Worm (Caenorhabditis elegans) whole organism, young adult: ENCODE data around the gene C07H4.1.

Experiments used
- B0019.2 ChIP-seq: fragments of 200-800 bp; sonication (Bioruptor generic); conservative IDR thresholded peaks from 2 replicates; pipeline ENCODE4 v1.3.6; 2022; ENCODE audit warnings: missing genetic modification reagents, missing genetic modification characterization, missing compliant biosample characterization
- B0336.3 ChIP-seq: fragments of 200-800 bp; sonication (Bioruptor generic); IDR thresholded peaks from 2 replicates; pipeline ENCODE4 v1.3.6; 2022; ENCODE audit warnings: missing genetic modification characterization, missing compliant biosample characterization
- D2030.7 ChIP-seq: fragments of 200-800 bp; sonication (Bioruptor generic); IDR thresholded peaks from 2 replicates; pipeline ENCODE4 v1.3.6; 2022; ENCODE audit warnings: missing genetic modification reagents, missing genetic modification characterization, missing compliant biosample characterization
- F22D6.2 ChIP-seq: sonication (generic microtip); optimal IDR thresholded peaks from 2 replicates; lab custom pipeline; 2016; ENCODE audit warnings: mild to moderate bottlenecking, missing genetic modification characterization, missing compliant biosample characterization
- F23B12.7 ChIP-seq: sonication (generic microtip); optimal IDR thresholded peaks from 2 replicates; lab custom pipeline; 2017; ENCODE audit warnings: missing genetic modification characterization, mild to moderate bottlenecking, missing compliant biosample characterization, antibody characterized with exemption, moderate library complexity; ENCODE audit not compliant: insufficient read depth
- F33H1.4 ChIP-seq: fragments of 200-800 bp; sonication (Bioruptor generic); IDR thresholded peaks from 2 replicates; pipeline ENCODE4 v1.3.6; 2022; ENCODE audit warnings: missing genetic modification reagents, missing genetic modification characterization, missing compliant biosample characterization
- F37B4.10 ChIP-seq: fragments of 200-800 bp; sonication (Bioruptor generic); IDR thresholded peaks from 2 replicates; pipeline ENCODE4 v1.3.6; 2022; ENCODE audit warnings: missing genetic modification characterization, missing compliant biosample characterization
- F39B2.1 ChIP-seq: fragments of 200-800 bp; sonication (Bioruptor generic); IDR thresholded peaks from 2 replicates; pipeline ENCODE4 v1.3.6; 2022; ENCODE audit warnings: missing genetic modification reagents, missing genetic modification characterization, missing compliant biosample characterization
- F55B11.4 ChIP-seq: sonication (generic microtip); optimal IDR thresholded peaks from 2 replicates; lab custom pipeline; 2016; ENCODE audit warnings: missing compliant biosample characterization, missing genetic modification characterization, borderline replicate concordance; ENCODE audit not compliant: insufficient read depth
- Y53F4B.3 ChIP-seq: fragments of 200-800 bp; sonication (Bioruptor generic); IDR thresholded peaks from 2 replicates; pipeline ENCODE4 v1.3.6; 2022; ENCODE audit warnings: missing genetic modification reagents, missing genetic modification characterization, missing compliant biosample characterization
- Y53G8AR.9 ChIP-seq: fragments of 200-800 bp; sonication (Bioruptor generic); conservative IDR thresholded peaks from 2 replicates; pipeline ENCODE4 v1.3.6; 2022; ENCODE audit warnings: missing genetic modification reagents, missing genetic modification characterization, missing compliant biosample characterization
- Y67H2A.10 ChIP-seq: fragments of 200-800 bp; sonication (Bioruptor generic); conservative IDR thresholded peaks from 2 replicates; pipeline ENCODE4 v1.3.6; 2022; ENCODE audit warnings: missing genetic modification reagents, missing genetic modification characterization, missing compliant biosample characterization
- ZK185.1 ChIP-seq: sonication (generic microtip); optimal IDR thresholded peaks from 2 replicates; lab custom pipeline; 2016; ENCODE audit warnings: mild to moderate bottlenecking, missing genetic modification characterization, missing compliant biosample characterization; ENCODE audit not compliant: poor library complexity, severe bottlenecking
- atf-7 ChIP-seq: sonication (generic microtip); optimal IDR thresholded peaks from 2 replicates; lab custom pipeline; 2017; ENCODE audit warnings: mild to moderate bottlenecking, missing genetic modification characterization, missing compliant biosample characterization
- attf-3 ChIP-seq: fragments of 200-800 bp; sonication (Bioruptor generic); conservative IDR thresholded peaks from 2 replicates; pipeline ENCODE4 v1.3.6; 2022; ENCODE audit warnings: missing genetic modification reagents, missing genetic modification characterization, missing compliant biosample characterization
- cebp-1 ChIP-seq, 2 experiments: fragments of 200-800 bp in 1 of 2; sonication (Bioruptor generic) in 1 of 2; sonication (generic microtip) in 1 of 2; IDR thresholded peaks in 1 of 2; optimal IDR thresholded peaks in 1 of 2; 2 replicates each; pipeline versions ENCODE4 v1.3.6 to Lab custom; 2017 to 2022; ENCODE audit warnings: missing compliant biosample characterization in 2 of 2, missing genetic modification characterization in 2 of 2, mild to moderate bottlenecking in 1 of 2, missing genetic modification reagents in 1 of 2, moderate library complexity in 1 of 2
- cebp-2 ChIP-seq: fragments of 200-800 bp; sonication (Bioruptor generic); IDR thresholded peaks from 2 replicates; pipeline ENCODE4 v1.3.6; 2022; ENCODE audit warnings: missing genetic modification characterization, missing compliant biosample characterization
- ceh-40 ChIP-seq: fragments of 200-800 bp; sonication (Bioruptor generic); IDR thresholded peaks from 2 replicates; pipeline ENCODE4 v1.3.6; 2022; ENCODE audit warnings: missing genetic modification characterization, missing compliant biosample characterization
- chd-7 ChIP-seq: sonication (generic microtip); optimal IDR thresholded peaks from 2 replicates; lab custom pipeline; 2016; ENCODE audit warnings: mild to moderate bottlenecking, missing genetic modification characterization, moderate library complexity, missing compliant biosample characterization
- dpff-1 ChIP-seq: sonication (generic microtip); optimal IDR thresholded peaks from 2 replicates; lab custom pipeline; 2017; ENCODE audit warnings: mild to moderate bottlenecking, missing genetic modification characterization, missing compliant biosample characterization
- efl-1 ChIP-seq: fragments of 150-350 bp; optimal IDR thresholded peaks from 2 replicates; lab custom pipeline; 2014; ENCODE audit warnings: missing biosample characterization, missing genetic modification reagents, missing genetic modification characterization
- egl-18 ChIP-seq: fragments of 200-800 bp; sonication (Bioruptor generic); IDR thresholded peaks from 2 replicates; pipeline ENCODE4 v1.3.6; 2022; ENCODE audit warnings: missing genetic modification reagents, missing genetic modification characterization, missing compliant biosample characterization
- egl-44 ChIP-seq: fragments of 200-800 bp; sonication (Bioruptor generic); IDR thresholded peaks from 2 replicates; pipeline ENCODE4 v1.3.6; 2022; ENCODE audit warnings: missing genetic modification reagents, missing genetic modification characterization, missing compliant biosample characterization
- egrh-3 ChIP-seq: fragments of 200-800 bp; sonication (Bioruptor generic); IDR thresholded peaks from 2 replicates; pipeline ENCODE4 v1.3.6; 2022; ENCODE audit warnings: missing genetic modification reagents, missing genetic modification characterization, missing compliant biosample characterization
- ekl-4 ChIP-seq: fragments of 200-800 bp; sonication (Bioruptor generic); IDR thresholded peaks from 2 replicates; pipeline ENCODE4 v1.3.6; 2022; ENCODE audit warnings: missing genetic modification reagents, missing genetic modification characterization, missing compliant biosample characterization
- ets-4 ChIP-seq: fragments of 200-800 bp; sonication (Bioruptor generic); optimal IDR thresholded peaks from 2 replicates; lab custom pipeline; 2018; ENCODE audit warnings: mild to moderate bottlenecking, missing genetic modification characterization, missing compliant biosample characterization
- gei-17 ChIP-seq: fragments of 200-800 bp; sonication (Bioruptor generic); optimal IDR thresholded peaks from 2 replicates; lab custom pipeline; 2018; ENCODE audit warnings: mild to moderate bottlenecking, missing genetic modification characterization, missing compliant biosample characterization
- him-1 ChIP-seq: sonication (generic microtip); optimal IDR thresholded peaks from 2 replicates; lab custom pipeline; 2016; ENCODE audit warnings: missing genotype, missing genetic modification reagents, missing genetic modification characterization, missing compliant biosample characterization
- hlh-12 ChIP-seq: sonication (generic microtip); optimal IDR thresholded peaks from 2 replicates; lab custom pipeline; 2016; ENCODE audit warnings: missing genetic modification characterization, missing compliant biosample characterization
- hsf-1 ChIP-seq: fragments of 200-800 bp; sonication (Bioruptor generic); IDR thresholded peaks from 2 replicates; pipeline ENCODE4 v1.3.6; 2022; ENCODE audit warnings: missing genetic modification reagents, missing genetic modification characterization, missing compliant biosample characterization
- lin-35 ChIP-seq, 3 experiments: fragments of 150-350 bp in 2 of 3; sonication (generic microtip) in 1 of 3; optimal IDR thresholded peaks; 2 replicates each; lab custom pipeline; 2014 to 2018; ENCODE audit warnings: missing biosample characterization in 3 of 3, missing genetic modification characterization in 3 of 3, missing genetic modification reagents in 3 of 3
- lir-1 ChIP-seq: fragments of 200-800 bp; sonication (Bioruptor generic); conservative IDR thresholded peaks from 2 replicates; pipeline ENCODE4 v1.3.6; 2022; ENCODE audit warnings: missing genetic modification reagents, missing genetic modification characterization, missing compliant biosample characterization
- madf-6 ChIP-seq: fragments of 200-800 bp; sonication (Bioruptor generic); IDR thresholded peaks from 2 replicates; pipeline ENCODE4 v1.3.6; 2022; ENCODE audit warnings: missing genetic modification reagents, missing genetic modification characterization, missing compliant biosample characterization
- mxl-1 ChIP-seq: sonication (generic microtip); optimal IDR thresholded peaks from 2 replicates; lab custom pipeline; 2016; ENCODE audit warnings: missing genetic modification characterization, missing compliant biosample characterization
- nhr-120 ChIP-seq: fragments of 200-800 bp; sonication (Bioruptor generic); IDR thresholded peaks from 2 replicates; pipeline ENCODE4 v1.3.6; 2022; ENCODE audit warnings: missing genetic modification characterization, missing compliant biosample characterization
- nhr-90 ChIP-seq: sonication (generic microtip); optimal IDR thresholded peaks from 2 replicates; lab custom pipeline; 2016; ENCODE audit warnings: missing genotype, mild to moderate bottlenecking, missing genetic modification characterization, missing compliant biosample characterization
- pha-4 ChIP-seq: fragments of 150-350 bp; sonication (generic microtip); optimal IDR thresholded peaks from 2 replicates; lab custom pipeline; 2014; ENCODE audit warnings: missing biosample characterization, missing genetic modification reagents, missing genetic modification characterization
- sdz-38 ChIP-seq: sonication (generic microtip); optimal IDR thresholded peaks from 2 replicates; lab custom pipeline; 2016; ENCODE audit warnings: missing genotype, missing genetic modification characterization, missing compliant biosample characterization
- snpc-1.1 ChIP-seq: sonication (generic microtip); optimal IDR thresholded peaks from 2 replicates; lab custom pipeline; 2017; ENCODE audit warnings: missing genetic modification characterization, mild to moderate bottlenecking, missing compliant biosample characterization, antibody characterized with exemption, moderate library complexity, missing genotype, missing genetic modification reagents; ENCODE audit not compliant: insufficient read depth
- snpc-3.4 ChIP-seq: sonication (generic microtip); optimal IDR thresholded peaks from 2 replicates; lab custom pipeline; 2017; ENCODE audit warnings: missing genetic modification characterization, mild to moderate bottlenecking, missing compliant biosample characterization, antibody characterized with exemption, moderate library complexity, missing genotype, missing genetic modification reagents
- snpc-4 ChIP-seq, 5 experiments: fragments of 150-350 bp in 1 of 5; sonication (generic microtip) in 4 of 5; optimal IDR thresholded peaks; 2 replicates each; lab custom pipeline; 2014 to 2018; ENCODE audit warnings: missing genetic modification characterization in 5 of 5, missing biosample characterization in 3 of 5, antibody characterized with exemption in 2 of 5, mild to moderate bottlenecking in 2 of 5, missing compliant biosample characterization in 2 of 5, missing genotype in 2 of 5, moderate library complexity in 2 of 5, missing genetic modification reagents in 1 of 5
- tbp1 ChIP-seq: fragments of 200-800 bp; sonication (Bioruptor generic); optimal IDR thresholded peaks from 2 replicates; lab custom pipeline; 2018; ENCODE audit warnings: mild to moderate bottlenecking, missing genetic modification characterization, missing compliant biosample characterization
- ztf-18 ChIP-seq: sonication (generic microtip); optimal IDR thresholded peaks from 2 replicates; lab custom pipeline; 2016; ENCODE audit warnings: missing genotype, mild to moderate bottlenecking, missing genetic modification characterization, missing compliant biosample characterization
- ztf-28 ChIP-seq: fragments of 200-800 bp; sonication (Bioruptor generic); IDR thresholded peaks from 2 replicates; pipeline ENCODE4 v1.3.6; 2022; ENCODE audit warnings: missing genetic modification reagents, missing genetic modification characterization, missing compliant biosample characterization
- ztf-3 ChIP-seq: fragments of 200-800 bp; sonication (Bioruptor generic); optimal IDR thresholded peaks from 2 replicates; lab custom pipeline; 2018; ENCODE audit warnings: mild to moderate bottlenecking, missing genetic modification characterization, missing compliant biosample characterization
- ztf-6 ChIP-seq: fragments of 200-800 bp; sonication (Bioruptor generic); IDR thresholded peaks from 2 replicates; pipeline ENCODE4 v1.3.6; 2022; ENCODE audit warnings: missing genetic modification reagents, missing genetic modification characterization, missing compliant biosample characterization

C07H4.1 gene

DNA sequence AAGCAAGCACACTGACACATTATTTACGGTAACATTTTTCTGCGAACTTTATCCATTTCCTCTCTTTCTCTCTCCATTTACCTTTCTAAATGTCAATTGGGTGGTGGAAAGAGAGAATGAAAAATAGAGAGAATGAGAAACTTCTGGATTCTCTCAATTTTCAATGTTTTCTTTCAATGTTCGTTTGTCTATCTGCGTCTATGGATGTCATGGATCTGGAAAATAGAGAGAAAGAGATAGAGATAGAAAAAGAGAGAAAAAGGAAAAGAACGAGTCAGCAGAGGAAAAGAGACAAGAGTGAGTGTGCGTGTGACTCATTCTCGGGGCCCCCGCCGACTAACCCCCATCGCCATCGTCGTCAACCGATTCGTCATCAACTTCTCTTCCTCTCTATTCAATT is 19.4 kb upstream of the C07H4.1 start, which contains the start of gene jun-1 (continued):
- TF ChIP-seq B0019.2 (no peak), ZK185.1 (peak; percentile 34), Y53F4B.3 (GFP tag; lab: Robert Waterston, UW) (no peak), Y67H2A.10 (no peak), snpc-1.1 (tag; lab: Kevin White, UChicago) (no peak), snpc-4 (GFP tag; optimal IDR thresholded peaks at IDR 0.05; lab: Kevin White, UChicago) (no peak), snpc-4 (tag; optimal IDR thresholded peaks at IDR 0.05; lab: Kevin White, UChicago) (peak in 3 of 4 experiments; percentile 3 to 36 (median 26)), tbp1 (GFP tag; lab: Kevin White, UChicago) (peak; percentile 21), lin-35 (GFP tag; optimal IDR thresholded peaks at IDR 0.05; lab: Kevin White, UChicago) (peak in 1 of 3 experiments; percentile 77), sdz-38 (no peak), nhr-120 (GFP tag; lab: Robert Waterston, UW) (no peak), ztf-28 (no peak), F37B4.10 (no peak), gei-17 (GFP tag; lab: Kevin White, UChicago) (peak; percentile 23), ceh-40 (GFP tag; lab: Robert Waterston, UW) (no peak), B0336.3 (GFP tag; lab: Robert Waterston, UW) (peak; percentile 24; the same call in 1 of the 2 replicates), cebp-1 (GFP tag; IDR thresholded peaks at IDR 0.05; lab: Robert Waterston, UW) (no peak), cebp-1 (tag; optimal IDR thresholded peaks at IDR 0.05; lab: Kevin White, UChicago) (peak; percentile 78), dpff-1 (tag; lab: Kevin White, UChicago) (no peak), ztf-6 (GFP tag; lab: Robert Waterston, UW) (no peak), F33H1.4 (GFP tag; lab: Robert Waterston, UW) (no peak), nhr-90 (tag; lab: Kevin White, UChicago) (no peak), F55B11.4 (no peak), chd-7 (no peak), cebp-2 (GFP tag; lab: Robert Waterston, UW) (no peak), pha-4 (tag; lab: Kevin White, UChicago) (no peak), ets-4 (GFP tag; lab: Kevin White, UChicago) (no peak), F22D6.2 (tag; lab: Kevin White, UChicago) (no peak), ztf-18 (tag; lab: Kevin White, UChicago) (no peak), egl-18 (GFP tag; lab: Robert Waterston, UW) (no peak), him-1 (tag; lab: Kevin White, UChicago) (no peak), efl-1 (GFP tag; lab: Kevin White, UChicago) (no peak), madf-6 (GFP tag; lab: Robert Waterston, UW) (no peak), snpc-3.4 (tag; lab: Kevin White, UChicago) (no peak), mxl-1 (tag; lab: Kevin White, UChicago) (no peak), F39B2.1 (GFP tag; lab: Robert Waterston, UW) (no peak), hsf-1 (0 out of 2 replicates have a peak, but pooled peaks have one; percentile 20), egl-44 (GFP tag; lab: Robert Waterston, UW) (no peak), D2030.7 (no peak), lir-1 (no peak), Y53G8AR.9 (GFP tag; lab: Robert Waterston, UW) (no peak), egrh-3 (0 out of 2 replicates have a peak, but pooled peaks have one; percentile 20), attf-3 (no peak), atf-7 (tag; lab: Kevin White, UChicago) (peak; percentile 20), F23B12.7 (tag; lab: Kevin White, UChicago) (no peak), ztf-3 (GFP tag; lab: Kevin White, UChicago) (no peak), hlh-12 (tag; lab: Kevin White, UChicago) (no peak), ekl-4 (GFP tag; lab: Robert Waterston, UW) (no peak)
- TF ChIP-seq, all 124 proteins: peak for 28
